Worm (Caenorhabditis elegans): ENCODE measurements around the gene cap-2.
A peak's percentile ranks its signal among the peaks of the same experiment; 100 is the strongest.

cap-2 gene

ce11 chrII:10885868-10886514, 17.0 kb downstream of the cap-2 start, which contains the start of gene F44F4.3:
TSS of gene F44F4.3 (minus strand) at chrII:10885918.
- TF ChIP-seq nhr-11 (tag; optimal IDR thresholded peaks at IDR 0.05), result no peak
- TF ChIP-seq nhr-25 (tag; optimal IDR thresholded peaks at IDR 0.05), result peak; percentile 49

- TF ChIP-seq sma-3 (GFP tag; optimal IDR thresholded peaks at IDR 0.05) (peak; percentile 39), nhr-129 (tag; optimal IDR thresholded peaks at IDR 0.05) (peak; percentile 67), Y55F3AM.14 (GFP tag; optimal IDR thresholded peaks at IDR 0.05) (no peak), fos-1 (tag; optimal IDR thresholded peaks at IDR 0.05) (peak; percentile 17), nhr-25 (tag; optimal IDR thresholded peaks at IDR 0.05) (peak; percentile 75), unc-39 (tag; optimal IDR thresholded peaks at IDR 0.05) (no peak)
Observed at ce11 chrII:10887097-10887496, 18.1 kb downstream of the cap-2 start.

ce11 chrII:10888979-10889378, 20.0 kb downstream of the cap-2 start, which contains the start of gene ptr-8:
TSS of gene ptr-8 (plus strand) at chrII:10889279.
- no peak for TF ChIP-seq sma-3 (GFP tag; optimal IDR thresholded peaks at IDR 0.05)
- no peak for TF ChIP-seq F13H6.1 (tag; optimal IDR thresholded peaks at IDR 0.05)
- TF ChIP-seq R02D3.7 (tag; optimal IDR thresholded peaks at IDR 0.05), result no peak
- no peak for TF ChIP-seq unc-62 (GFP tag; optimal IDR thresholded peaks at IDR 0.05)
- TF ChIP-seq nhr-23 (tag; optimal IDR thresholded peaks at IDR 0.05), result no peak

ce11 chrII:10894996-10895395, 26.0 kb downstream of the cap-2 start, which contains the start of gene sra-10:
TSS of gene sra-10 (minus strand) at chrII:10895096.
- TF ChIP-seq lsy-2 (tag; optimal IDR thresholded peaks at IDR 0.05), result no peak
- no peak for TF ChIP-seq lin-39 (tag; optimal IDR thresholded peaks at IDR 0.05)
- TF ChIP-seq crh-2 (tag; optimal IDR thresholded peaks at IDR 0.05), result no peak
- TF ChIP-seq nhr-77 (tag; optimal IDR thresholded peaks at IDR 0.05), result no peak
- no peak for TF ChIP-seq elt-1 (tag; optimal IDR thresholded peaks at IDR 0.05)
- TF ChIP-seq nhr-129 (tag; optimal IDR thresholded peaks at IDR 0.05), result no peak

ce11 chrII:10895959-10896358, 27.0 kb downstream of the cap-2 start:
- no peak for TF ChIP-seq ztf-4 (tag; optimal IDR thresholded peaks at IDR 0.05)
- no peak for TF ChIP-seq dmd-4 (tag; optimal IDR thresholded peaks at IDR 0.05)
- TF ChIP-seq nhr-10 (tag; optimal IDR thresholded peaks at IDR 0.05), result no peak
- TF ChIP-seq R02D3.7 (tag; optimal IDR thresholded peaks at IDR 0.05), result no peak
- no peak for TF ChIP-seq unc-62 (GFP tag; optimal IDR thresholded peaks at IDR 0.05)
- no peak for TF ChIP-seq ZK546.5 (tag; optimal IDR thresholded peaks at IDR 0.05)
- no peak for TF ChIP-seq nhr-77 (tag; optimal IDR thresholded peaks at IDR 0.05)
- no peak for TF ChIP-seq fos-1 (tag; optimal IDR thresholded peaks at IDR 0.05)
- no peak for TF ChIP-seq sma-3 (GFP tag; optimal IDR thresholded peaks at IDR 0.05)
- TF ChIP-seq elt-3 (tag; optimal IDR thresholded peaks at IDR 0.05), result no peak
- TF ChIP-seq aly-2 (tag; optimal IDR thresholded peaks at IDR 0.05), result no peak
- no peak for TF ChIP-seq mdl-1 (tag; optimal IDR thresholded peaks at IDR 0.05)
- TF ChIP-seq ztf-1 (GFP tag; conservative IDR thresholded peaks at IDR 0.05), result no peak
- no peak for TF ChIP-seq lin-13 (GFP tag; optimal IDR thresholded peaks at IDR 0.05)
- no peak for TF ChIP-seq nhr-129 (tag; optimal IDR thresholded peaks at IDR 0.05)
- no peak for TF ChIP-seq egl-27 (tag; optimal IDR thresholded peaks at IDR 0.05)
- no peak for TF ChIP-seq nhr-11 (tag; optimal IDR thresholded peaks at IDR 0.05)

ce11 chrII:10898998-10899397, 30.0 kb downstream of the cap-2 start:
- TF ChIP-seq ceh-82 (tag; optimal IDR thresholded peaks at IDR 0.05) (no peak), mab-5 (tag; optimal IDR thresholded peaks at IDR 0.05) (no peak), nhr-21 (tag; optimal IDR thresholded peaks at IDR 0.05) (no peak), ztf-11 (tag; optimal IDR thresholded peaks at IDR 0.05) (no peak), elt-1 (tag; optimal IDR thresholded peaks at IDR 0.05) (no peak), aly-2 (tag; optimal IDR thresholded peaks at IDR 0.05) (no peak), ztf-1 (GFP tag; conservative IDR thresholded peaks at IDR 0.05) (no peak), sma-9 (GFP tag; optimal IDR thresholded peaks at IDR 0.05) (no peak), sma-9 (tag; optimal IDR thresholded peaks at IDR 0.05) (no peak)

Measured in whole organism, L2 larva.